Fruit fly (Drosophila melanogaster) whole organism, embryonic: Measurements from ENCODE around the gene Cyp4ac3.

Experiments
- Atf3 ChIP-seq: fragments of 200-800 bp; sonication (Bioruptor generic); optimal IDR thresholded peaks from 3 replicates; lab custom pipeline; 2016; ENCODE audit warnings: missing biosample characterization, missing genetic modification characterization
- CG11085 ChIP-seq: fragments of 200-800 bp; sonication (Bioruptor generic); IDR thresholded peaks from 2 replicates; pipeline ENCODE4 v1.3.6; 2022; ENCODE audit warnings: missing biosample characterization, missing genetic modification characterization
- CG12769 ChIP-seq: fragments of 200-800 bp; sonication (Bioruptor generic); optimal IDR thresholded peaks from 2 replicates; lab custom pipeline; 2019; ENCODE audit warnings: missing biosample characterization, mild to moderate bottlenecking, missing genetic modification characterization, moderate library complexity
- CG13296 ChIP-seq: fragments of 200-800 bp; sonication (Bioruptor generic); optimal IDR thresholded peaks from 3 replicates; lab custom pipeline; 2018; ENCODE audit warnings: missing biosample characterization, mild to moderate bottlenecking, missing genetic modification characterization
- CG13424 ChIP-seq: fragments of 200-800 bp; sonication (Bioruptor generic); optimal IDR thresholded peaks from 2 replicates; lab custom pipeline; 2019; ENCODE audit warnings: missing biosample characterization, mild to moderate bottlenecking, missing genetic modification characterization, moderate library complexity
- CG13624 ChIP-seq: fragments of 200-800 bp; sonication (Bioruptor generic); optimal IDR thresholded peaks from 2 replicates; lab custom pipeline; 2016; ENCODE audit warnings: missing biosample characterization, missing genetic modification characterization
- CG14441 ChIP-seq: fragments of 200-800 bp; sonication (Bioruptor generic); IDR thresholded peaks from 2 replicates; pipeline ENCODE4 v1.3.6; 2022; ENCODE audit warnings: missing biosample characterization, missing genetic modification characterization
- CG17568 ChIP-seq: fragments of 200-800 bp; sonication (Bioruptor generic); optimal IDR thresholded peaks from 2 replicates; lab custom pipeline; 2018; ENCODE audit warnings: missing biosample characterization, mild to moderate bottlenecking, missing genetic modification characterization, moderate library complexity
- CG17612 ChIP-seq: fragments of 200-800 bp; sonication (Bioruptor generic); IDR thresholded peaks from 2 replicates; pipeline ENCODE4 v1.3.6; 2022; ENCODE audit warnings: missing biosample characterization, missing genetic modification characterization
- CG30020 ChIP-seq: fragments of 200-800 bp; optimal IDR thresholded peaks from 2 replicates; lab custom pipeline; 2019; ENCODE audit warnings: missing biosample characterization, mild to moderate bottlenecking, missing genetic modification characterization, moderate library complexity
- CG33213 ChIP-seq: fragments of 200-800 bp; sonication (Bioruptor generic); optimal IDR thresholded peaks from 3 replicates; lab custom pipeline; 2016; ENCODE audit warnings: missing biosample characterization, missing genetic modification characterization
- CG4282 ChIP-seq: fragments of 200-800 bp; sonication (Bioruptor generic); optimal IDR thresholded peaks from 2 replicates; lab custom pipeline; 2016; ENCODE audit warnings: missing biosample characterization, missing genetic modification characterization
- CG4617 ChIP-seq: fragments of 200-800 bp; sonication (Bioruptor generic); optimal IDR thresholded peaks from 3 replicates; lab custom pipeline; 2016; ENCODE audit warnings: missing biosample characterization, missing genetic modification characterization, borderline replicate concordance
- CG4854 ChIP-seq: fragments of 200-800 bp; sonication (Bioruptor generic); optimal IDR thresholded peaks from 2 replicates; lab custom pipeline; 2016; ENCODE audit warnings: missing biosample characterization, missing genetic modification characterization, inconsistent platforms
- CG6175 ChIP-seq: fragments of 200-800 bp; sonication (Bioruptor generic); IDR thresholded peaks from 3 replicates; pipeline ENCODE4 v1.3.6; 2022; ENCODE audit warnings: missing biosample characterization, missing genetic modification characterization
- Doc3 ChIP-seq: fragments of 200-800 bp; sonication (Bioruptor generic); IDR thresholded peaks from 3 replicates; pipeline ENCODE4 v1.3.6; 2022; ENCODE audit warnings: missing biosample characterization, missing genetic modification characterization; ENCODE audit not compliant: partially characterized antibody
- Dp ChIP-seq: fragments of 200-800 bp; sonication (Bioruptor generic); optimal IDR thresholded peaks from 2 replicates; lab custom pipeline; 2018; ENCODE audit warnings: missing biosample characterization, mild to moderate bottlenecking, missing genetic modification characterization, moderate library complexity
- Eip74EF ChIP-seq, 2 experiments: fragments of 200-800 bp in 1 of 2; fragments of >200 bp in 1 of 2; sonication (Bioruptor generic) in 1 of 2; optimal IDR thresholded peaks; 2 replicates each; lab custom pipeline; 2017 to 2019; ENCODE audit warnings: missing biosample characterization in 2 of 2, missing genetic modification characterization in 2 of 2, mild to moderate bottlenecking in 1 of 2, moderate library complexity in 1 of 2
- Ets65A ChIP-seq: fragments of 200-800 bp; sonication (Bioruptor generic); peaks from one replicate; lab custom pipeline; 2016; ENCODE audit warnings: missing biosample characterization, missing genetic modification characterization
- Meics ChIP-seq: fragments of 200-800 bp; sonication (Bioruptor generic); optimal IDR thresholded peaks from 2 replicates; lab custom pipeline; 2017; ENCODE audit warnings: missing biosample characterization, mild to moderate bottlenecking, missing genetic modification characterization
- NC2α ChIP-seq: fragments of 200-800 bp; sonication (Bioruptor generic); optimal IDR thresholded peaks from 2 replicates; lab custom pipeline; 2016; ENCODE audit warnings: missing biosample characterization, missing genetic modification characterization
- Nf-YB ChIP-seq: fragments of 200-800 bp; sonication (Bioruptor generic); optimal IDR thresholded peaks from 3 replicates; lab custom pipeline; 2019; ENCODE audit warnings: missing biosample characterization, mild to moderate bottlenecking, missing genetic modification characterization, moderate library complexity
- Oaz ChIP-seq: fragments of 200-800 bp; sonication (Bioruptor generic); IDR thresholded peaks from 2 replicates; pipeline ENCODE4 v1.3.6; 2022; ENCODE audit warnings: missing biosample characterization, missing genetic modification characterization
- Optix ChIP-seq: fragments of 200-800 bp; sonication (Bioruptor generic); IDR thresholded peaks from 3 replicates; pipeline ENCODE4 v1.3.6; 2022; ENCODE audit warnings: missing biosample characterization, missing genetic modification characterization
- Rfx ChIP-seq: fragments of 200-800 bp; sonication (Bioruptor generic); IDR thresholded peaks from 2 replicates; pipeline ENCODE4 v1.3.6; 2022; ENCODE audit warnings: missing biosample characterization, missing genetic modification characterization
- Six4 ChIP-seq: fragments of 200-800 bp; sonication (Bioruptor generic); optimal IDR thresholded peaks from 2 replicates; lab custom pipeline; 2016; ENCODE audit warnings: missing biosample characterization, missing genetic modification characterization
- Sox102F ChIP-seq: fragments of 200-800 bp; sonication (Bioruptor generic); optimal IDR thresholded peaks from 2 replicates; lab custom pipeline; 2018; ENCODE audit warnings: missing biosample characterization, mild to moderate bottlenecking, missing genetic modification characterization, moderate library complexity
- Usf ChIP-seq: fragments of 200-800 bp; sonication (Bioruptor generic); optimal IDR thresholded peaks from 2 replicates; lab custom pipeline; 2017; ENCODE audit warnings: missing genotype, missing biosample characterization, missing genetic modification characterization
- Xrp1 ChIP-seq: fragments of 200-800 bp; sonication (Bioruptor generic); IDR thresholded peaks from 2 replicates; pipeline ENCODE4 v1.3.6; 2022; ENCODE audit warnings: missing biosample characterization, missing genetic modification characterization
- abd-A ChIP-seq: fragments of 200-800 bp; sonication (Bioruptor generic); optimal IDR thresholded peaks from 3 replicates; lab custom pipeline; 2019; ENCODE audit warnings: missing biosample characterization, mild to moderate bottlenecking, missing genetic modification characterization, moderate library complexity
- chinmo ChIP-seq: fragments of 200-800 bp; sonication (Bioruptor generic); IDR thresholded peaks from 4 replicates; pipeline ENCODE4 v1.3.6; 2022; ENCODE audit warnings: missing biosample characterization, missing genetic modification characterization; ENCODE audit not compliant: partially characterized antibody
- croc ChIP-seq: fragments of 200-800 bp; sonication (Bioruptor generic); conservative IDR thresholded peaks from 3 replicates; pipeline ENCODE4 v1.3.6; 2022; ENCODE audit warnings: missing biosample characterization, missing genetic modification characterization
- dati ChIP-seq: fragments of 200-800 bp; sonication (Bioruptor generic); IDR thresholded peaks from 2 replicates; pipeline ENCODE4 v1.3.6; 2022; ENCODE audit warnings: missing biosample characterization, missing genetic modification characterization
- en ChIP-seq: fragments of 200-800 bp; sonication (Bioruptor generic); optimal IDR thresholded peaks from 2 replicates; lab custom pipeline; 2016; ENCODE audit warnings: missing biosample characterization, missing genetic modification characterization
- esg ChIP-seq: fragments of 200-800 bp; sonication (Bioruptor generic); conservative IDR thresholded peaks from 2 replicates; pipeline ENCODE4 v1.3.6; 2022; ENCODE audit warnings: missing biosample characterization, missing genetic modification characterization
- ewg ChIP-seq: fragments of 200-800 bp; sonication (Bioruptor generic); optimal IDR thresholded peaks from 3 replicates; lab custom pipeline; 2017; ENCODE audit warnings: mild to moderate bottlenecking, missing biosample characterization, missing genetic modification reagents, missing genetic modification characterization
- hb ChIP-seq: fragments of 200-800 bp; sonication (Bioruptor generic); IDR thresholded peaks from 3 replicates; pipeline ENCODE4 v1.3.6; 2022; ENCODE audit warnings: missing biosample characterization, missing genetic modification characterization; ENCODE audit not compliant: partially characterized antibody
- hbn ChIP-seq: fragments of 200-800 bp; sonication (Bioruptor generic); IDR thresholded peaks from 2 replicates; pipeline ENCODE4 v1.3.6; 2022; ENCODE audit warnings: missing biosample characterization, missing genetic modification characterization; ENCODE audit not compliant: partially characterized antibody
- ind ChIP-seq: fragments of 200-800 bp; sonication (Bioruptor generic); optimal IDR thresholded peaks from 3 replicates; lab custom pipeline; 2016; ENCODE audit warnings: missing biosample characterization, missing genetic modification characterization
- ken ChIP-seq: fragments of 200-800 bp; sonication (Bioruptor generic); IDR thresholded peaks from 3 replicates; pipeline ENCODE4 v1.3.6; 2022; ENCODE audit warnings: missing biosample characterization, missing genetic modification characterization
- lola ChIP-seq, 3 experiments: fragments of >200 bp in 2 of 3; fragments of 200-800 bp in 1 of 3; sonication (Bioruptor generic) in 1 of 3; optimal IDR thresholded peaks; 2 replicates each; lab custom pipeline; 2017 to 2019; ENCODE audit warnings: missing biosample characterization in 3 of 3, missing genetic modification characterization in 3 of 3, mild to moderate bottlenecking in 1 of 3, moderate library complexity in 1 of 3
- org-1 ChIP-seq: fragments of 200-800 bp; sonication (Bioruptor generic); optimal IDR thresholded peaks from 2 replicates; lab custom pipeline; 2017; ENCODE audit warnings: missing biosample characterization, missing genetic modification characterization
- otp ChIP-seq: fragments of 200-800 bp; sonication (Bioruptor generic); IDR thresholded peaks from 3 replicates; pipeline ENCODE4, ENCODE4 v1.3.6; 2022; ENCODE audit warnings: missing biosample characterization, missing genetic modification characterization
- pb ChIP-seq: fragments of 200-800 bp; sonication (Bioruptor generic); optimal IDR thresholded peaks from 3 replicates; lab custom pipeline; 2016; ENCODE audit warnings: missing biosample characterization, missing genetic modification characterization
- phol ChIP-seq: fragments of 200-800 bp; sonication (Bioruptor generic); optimal IDR thresholded peaks from 3 replicates; lab custom pipeline; 2018; ENCODE audit warnings: missing biosample characterization, mild to moderate bottlenecking, missing genetic modification characterization, moderate library complexity
- repo ChIP-seq: fragments of 200-800 bp; sonication (Bioruptor generic); optimal IDR thresholded peaks from 2 replicates; lab custom pipeline; 2016; ENCODE audit warnings: missing biosample characterization, missing genetic modification characterization
- seq ChIP-seq: fragments of 200-800 bp; sonication (Bioruptor generic); IDR thresholded peaks from 2 replicates; pipeline ENCODE4 v1.3.6; 2022; ENCODE audit warnings: missing biosample characterization, missing genetic modification characterization
- sim ChIP-seq: fragments of 200-800 bp; sonication (Bioruptor generic); IDR thresholded peaks from 2 replicates; pipeline ENCODE4 v1.3.6; 2022; ENCODE audit warnings: missing biosample characterization, missing genetic modification characterization
- slp2 ChIP-seq: fragments of 200-800 bp; sonication (Bioruptor generic); optimal IDR thresholded peaks from 2 replicates; lab custom pipeline; 2016; ENCODE audit warnings: missing biosample characterization, missing genetic modification characterization
- toy ChIP-seq: fragments of 200-800 bp; sonication (Bioruptor generic); IDR thresholded peaks from 2 replicates; pipeline ENCODE4 v1.3.6; 2022; ENCODE audit warnings: missing biosample characterization, missing genetic modification characterization

Cyp4ac3 gene

DNA sequence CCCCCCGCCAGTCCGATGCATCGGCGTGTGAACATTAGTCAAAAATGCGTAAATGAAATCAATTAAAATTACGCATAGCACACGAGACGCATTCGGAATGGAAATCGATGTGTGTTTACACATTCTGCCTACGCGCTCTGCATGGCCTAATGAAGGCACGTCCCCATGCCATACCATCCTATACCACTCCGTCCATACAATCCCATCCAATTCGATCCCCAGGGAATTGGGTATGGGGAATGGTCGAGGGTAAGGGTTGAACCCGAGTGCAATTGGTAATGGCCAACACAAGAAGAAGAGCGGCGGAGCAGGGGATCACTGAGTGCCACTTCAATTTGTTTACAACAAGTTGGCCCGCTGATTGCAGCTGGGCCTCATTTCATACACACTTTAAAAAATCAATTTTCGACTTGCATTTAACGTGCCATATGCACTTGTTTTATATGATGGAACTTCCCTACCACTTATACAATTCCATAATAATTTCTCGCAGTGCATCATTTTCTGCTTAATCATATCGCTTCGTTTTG lies 22.9 kb upstream of the Cyp4ac3 start (continued):
- TF ChIP-seq en (GFP tag; lab: Kevin White, UChicago) (peak; percentile 3), Sox102F (GFP tag; lab: Kevin White, UChicago) (peak; percentile 54), ind (GFP tag; lab: Kevin White, UChicago) (no peak), Atf3 (no peak), Doc3 (no peak), CG17568 (GFP tag; lab: Kevin White, UChicago) (no peak), hbn (GFP tag; lab: Robert Waterston, UW) (no peak), Six4 (GFP tag; lab: Kevin White, UChicago) (peak; percentile 26), CG6175 (GFP tag; lab: Robert Waterston, UW) (no peak), Xrp1 (GFP tag; lab: Robert Waterston, UW) (peak; percentile 68; the same call in 1 of the 2 replicates), seq (no peak), Oaz (no peak), pb (GFP tag; lab: Kevin White, UChicago) (no peak), NC2α (no peak), CG17612 (GFP tag; lab: Robert Waterston, UW) (no peak), Meics (GFP tag; lab: Kevin White, UChicago) (no peak), CG14441 (GFP tag; lab: Robert Waterston, UW) (no peak), CG11085 (GFP tag; lab: Robert Waterston, UW) (no peak), Nf-YB (GFP tag; lab: Kevin White, UChicago) (peak; percentile 13), phol (tag; lab: Kevin White, UChicago) (peak; percentile 43), croc (GFP tag; lab: Robert Waterston, UW) (0 out of 3 replicates have a peak, but pooled peaks have one; percentile 16), CG30020 (no peak), Ets65A (GFP tag; lab: Kevin White, UChicago) (peak; percentile 94), otp (0 out of 3 replicates have a peak, but pooled peaks have one; percentile 34), CG12769 (tag; lab: Kevin White, UChicago) (peak; percentile 78), Dp (GFP tag; lab: Kevin White, UChicago) (no peak), ewg (GFP tag; lab: Kevin White, UChicago) (peak; percentile 33), abd-A (tag; lab: Kevin White, UChicago) (no peak), Usf (GFP tag; lab: Kevin White, UChicago) (no peak), slp2 (GFP tag; lab: Kevin White, UChicago) (peak; percentile 29), chinmo (GFP tag; lab: Robert Waterston, UW) (peak; percentile 51; the same call in 1 of the 4 replicates), Rfx (no peak), Optix (GFP tag; lab: Robert Waterston, UW) (0 out of 3 replicates have a peak, but pooled peaks have one; percentile 43), Eip74EF (GFP tag; optimal IDR thresholded peaks at IDR 0.05; lab: Kevin White, UChicago) (no peak), esg (GFP tag; lab: Robert Waterston, UW) (no peak), ken (GFP tag; lab: Robert Waterston, UW) (peak; percentile 59; the same call in 2 of the 3 replicates), CG13624 (GFP tag; lab: Kevin White, UChicago) (no peak), hb (GFP tag; lab: Robert Waterston, UW) (no peak), CG4617 (GFP tag; lab: Kevin White, UChicago) (no peak), sim (GFP tag; lab: Robert Waterston, UW) (no peak), CG4854 (no peak), CG13296 (no peak), CG4282 (GFP tag; lab: Kevin White, UChicago) (peak; percentile 2), repo (no peak), dati (GFP tag; lab: Robert Waterston, UW) (no peak), CG33213 (GFP tag; lab: Kevin White, UChicago) (no peak), lola (GFP tag; optimal IDR thresholded peaks at IDR 0.05; lab: Kevin White, UChicago) (peak in 1 of 3 experiments; percentile 58), toy (GFP tag; lab: Robert Waterston, UW) (no peak), org-1 (peak; percentile 12), CG13424 (tag; lab: Kevin White, UChicago) (peak; percentile 30)
